Comparison of ENCODE assay signal across 5 worm cellular contexts in the genomic region with DNA sequence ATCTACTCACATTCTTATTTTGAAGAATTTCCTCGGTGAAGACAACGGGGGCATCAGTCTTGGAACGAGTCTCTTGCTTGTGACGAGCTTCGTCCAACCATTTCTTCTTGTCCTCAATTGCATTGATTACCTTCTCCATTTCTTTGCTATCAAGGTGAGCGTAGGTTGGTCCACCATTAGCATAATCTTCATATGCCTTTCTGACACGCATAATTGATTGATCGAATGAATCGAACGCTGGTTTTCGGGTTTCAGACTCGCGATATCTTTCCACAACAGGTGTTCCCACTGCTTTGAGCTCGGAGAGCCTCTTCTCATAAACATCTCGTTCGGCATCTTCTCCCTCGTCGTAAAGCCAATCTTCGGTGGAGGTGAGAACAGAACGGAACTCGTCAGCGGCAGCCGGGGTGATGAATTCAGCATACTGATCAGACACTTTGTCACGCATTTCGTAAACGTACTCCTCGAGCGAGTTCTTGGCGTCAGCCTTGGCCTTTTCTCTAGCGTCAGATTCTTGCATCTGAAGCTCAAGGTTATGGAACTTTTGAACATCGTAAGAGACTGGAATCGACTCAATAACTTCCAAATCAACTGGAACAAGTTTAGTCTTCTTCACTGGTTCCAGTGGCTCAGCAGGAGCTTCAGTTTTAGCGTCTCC.
TF ChIP-seq lines count a peak whose summit lies in the region.

No protein-coding gene starts in this region.

TF ChIP-seq in whole organism, L1 larva, 84 proteins besides CTCF, POLR2A, EP300 and RAD21:
- TF ChIP-seq jun-1 (tag; optimal IDR thresholded peaks at IDR 0.05; lab: Kevin White, UChicago) (no peak), ceh-88 (GFP tag; IDR thresholded peaks at IDR 0.05; lab: Robert Waterston, UW) (no peak), unc-98 (GFP tag; IDR thresholded peaks at IDR 0.05; lab: Robert Waterston, UW) (no peak), ama-1 (optimal IDR thresholded peaks at IDR 0.05; lab: Kevin White, UChicago) (peak; percentile 70), nhr-77 (tag; optimal IDR thresholded peaks at IDR 0.05; lab: Kevin White, UChicago) (no peak), fkh-8 (tag; optimal IDR thresholded peaks at IDR 0.05; lab: Kevin White, UChicago) (no peak), aly-2 (tag; optimal IDR thresholded peaks at IDR 0.05; lab: Kevin White, UChicago) (peak; percentile 54), skn-1 (tag; optimal IDR thresholded peaks at IDR 0.05; lab: Kevin White, UChicago) (peak; percentile 30), ztf-4 (tag; optimal IDR thresholded peaks at IDR 0.05; lab: Kevin White, UChicago) (no peak), aha-1 (tag; optimal IDR thresholded peaks at IDR 0.05; lab: Kevin White, UChicago) (no peak), nhr-20 (tag; optimal IDR thresholded peaks at IDR 0.05; lab: Kevin White, UChicago) (no peak), zip-4 (GFP tag; optimal IDR thresholded peaks at IDR 0.05; lab: Kevin White, UChicago) (no peak)

TF ChIP-seq in whole organism, L2 larva, 48 proteins besides CTCF, POLR2A, EP300 and RAD21:
- TF ChIP-seq sma-9 (GFP tag; optimal IDR thresholded peaks at IDR 0.05; lab: Kevin White, UChicago), result no peak
- TF ChIP-seq sma-9 (tag; optimal IDR thresholded peaks at IDR 0.05; lab: Kevin White, UChicago), result no peak
- TF ChIP-seq ztf-1 (GFP tag; conservative IDR thresholded peaks at IDR 0.05; lab: Robert Waterston, UW), result no peak
- TF ChIP-seq alr-1 (tag; optimal IDR thresholded peaks at IDR 0.05; lab: Kevin White, UChicago), result no peak
- TF ChIP-seq ama-1 (optimal IDR thresholded peaks at IDR 0.05; lab: Kevin White, UChicago), result peak; percentile 72
- no peak for TF ChIP-seq nhr-10 (tag; optimal IDR thresholded peaks at IDR 0.05; lab: Kevin White, UChicago)
- no peak for TF ChIP-seq ztf-4 (tag; optimal IDR thresholded peaks at IDR 0.05; lab: Kevin White, UChicago)
- no peak for TF ChIP-seq nhr-129 (tag; optimal IDR thresholded peaks at IDR 0.05; lab: Kevin White, UChicago)
- TF ChIP-seq unc-39 (tag; optimal IDR thresholded peaks at IDR 0.05; lab: Kevin White, UChicago), result no peak
- no peak for TF ChIP-seq lsy-2 (tag; optimal IDR thresholded peaks at IDR 0.05; lab: Kevin White, UChicago)
- no peak for TF ChIP-seq nhr-11 (tag; optimal IDR thresholded peaks at IDR 0.05; lab: Kevin White, UChicago)
- TF ChIP-seq unc-55 (GFP tag; optimal IDR thresholded peaks at IDR 0.05; lab: Kevin White, UChicago), result no peak
- no peak for TF ChIP-seq snpc-4 (tag; optimal IDR thresholded peaks at IDR 0.05; lab: Kevin White, UChicago)
- peak; percentile 28 for TF ChIP-seq lin-11 (tag; optimal IDR thresholded peaks at IDR 0.05; lab: Kevin White, UChicago)
- TF ChIP-seq unc-62 (GFP tag; optimal IDR thresholded peaks at IDR 0.05; lab: Kevin White, UChicago), result no peak
- TF ChIP-seq dmd-4 (tag; optimal IDR thresholded peaks at IDR 0.05; lab: Kevin White, UChicago), result no peak

TF ChIP-seq in whole organism, L3 larva, 47 proteins besides CTCF, POLR2A, EP300 and RAD21:
- TF ChIP-seq elt-1 (tag; optimal IDR thresholded peaks at IDR 0.05; lab: Kevin White, UChicago) (no peak), ama-1 (optimal IDR thresholded peaks at IDR 0.05; lab: Kevin White, UChicago) (peak; percentile 27)

TF ChIP-seq in whole organism, L4 larva, 104 proteins besides CTCF, POLR2A, EP300 and RAD21:
- TF ChIP-seq lin-38 (GFP tag; IDR thresholded peaks at IDR 0.05; lab: Robert Waterston, UW) (peak; percentile 35), unc-62 (GFP tag; optimal IDR thresholded peaks at IDR 0.05 in 1 of 2; lab: Kevin White, UChicago) (peak in 1 of 2 experiments; percentile 82), unc-62 (tag; optimal IDR thresholded peaks at IDR 0.05; lab: Kevin White, UChicago) (no peak), unc-39 (tag; optimal IDR thresholded peaks at IDR 0.05; lab: Kevin White, UChicago) (no peak), ceh-44 (GFP tag; IDR thresholded peaks at IDR 0.05; lab: Robert Waterston, UW) (no peak), hlh-11 (tag; optimal IDR thresholded peaks at IDR 0.05; lab: Kevin White, UChicago) (no peak), Y105C5A.15 (GFP tag; IDR thresholded peaks at IDR 0.05; lab: Robert Waterston, UW) (0 out of 2 replicates have a peak, but pooled peaks have one; percentile 19), set-16 (GFP tag; IDR thresholded peaks at IDR 0.05; lab: Robert Waterston, UW) (peak; percentile 20), hmg-1.1 (GFP tag; IDR thresholded peaks at IDR 0.05; lab: Robert Waterston, UW) (no peak), daf-16 (GFP tag; optimal IDR thresholded peaks at IDR 0.05; lab: Kevin White, UChicago) (no peak), daf-16 (tag; optimal IDR thresholded peaks at IDR 0.05; lab: Kevin White, UChicago) (peak; percentile 18), attf-4 (tag; optimal IDR thresholded peaks at IDR 0.05; lab: Kevin White, UChicago) (no peak)

TF ChIP-seq in whole organism, young adult, 124 proteins besides CTCF, POLR2A, EP300 and RAD21:
- no peak for TF ChIP-seq ceh-40 (GFP tag; IDR thresholded peaks at IDR 0.05; lab: Robert Waterston, UW)
- TF ChIP-seq lin-54 (GFP tag; optimal IDR thresholded peaks at IDR 0.05; lab: Kevin White, UChicago), result no peak
- no peak for TF ChIP-seq let-526 (GFP tag; IDR thresholded peaks at IDR 0.05; lab: Robert Waterston, UW)
- no peak for TF ChIP-seq madf-3 (GFP tag; IDR thresholded peaks at IDR 0.05; lab: Robert Waterston, UW)
- TF ChIP-seq nhr-90 (tag; optimal IDR thresholded peaks at IDR 0.05; lab: Kevin White, UChicago), result no peak
- no peak for TF ChIP-seq madf-8 (GFP tag; conservative IDR thresholded peaks at IDR 0.05; lab: Robert Waterston, UW)
- TF ChIP-seq K11D2.4 (GFP tag; IDR thresholded peaks at IDR 0.05; lab: Robert Waterston, UW), result no peak
- no peak for TF ChIP-seq Y53F4B.3 (GFP tag; IDR thresholded peaks at IDR 0.05; lab: Robert Waterston, UW)
- no peak for TF ChIP-seq dpff-1 (tag; optimal IDR thresholded peaks at IDR 0.05; lab: Kevin White, UChicago)
- TF ChIP-seq Y95B8A.8 (GFP tag; IDR thresholded peaks at IDR 0.05; lab: Robert Waterston, UW), result 0 out of 2 replicates have a peak, but pooled peaks have one; percentile 33
- TF ChIP-seq nhr-27 (tag; optimal IDR thresholded peaks at IDR 0.05; lab: Kevin White, UChicago), result no peak
- peak; percentile 9 for TF ChIP-seq repo-1 (tag; optimal IDR thresholded peaks at IDR 0.05; lab: Kevin White, UChicago)
- no peak for TF ChIP-seq hlh-26 (GFP tag; conservative IDR thresholded peaks at IDR 0.05; lab: Robert Waterston, UW)
- TF ChIP-seq F55B11.4 (tag; optimal IDR thresholded peaks at IDR 0.05; lab: Kevin White, UChicago; ENCODE audit: borderline replicate concordance, insufficient read depth), result peak; percentile 32
- no peak for TF ChIP-seq F39B2.1 (GFP tag; IDR thresholded peaks at IDR 0.05; lab: Robert Waterston, UW)
- no peak for TF ChIP-seq unc-62 (GFP tag; optimal IDR thresholded peaks at IDR 0.05; lab: Kevin White, UChicago)
- TF ChIP-seq ccch-3 (GFP tag; optimal IDR thresholded peaks at IDR 0.05; lab: Kevin White, UChicago), result no peak
- no peak for TF ChIP-seq sea-2 (GFP tag; IDR thresholded peaks at IDR 0.05; lab: Robert Waterston, UW)
- TF ChIP-seq lsl-1 (GFP tag; optimal IDR thresholded peaks at IDR 0.05; lab: Kevin White, UChicago), result no peak
- TF ChIP-seq bed-2 (GFP tag; IDR thresholded peaks at IDR 0.05; lab: Robert Waterston, UW), result no peak
- TF ChIP-seq B0336.3 (GFP tag; IDR thresholded peaks at IDR 0.05; lab: Robert Waterston, UW), result 0 out of 2 replicates have a peak, but pooled peaks have one; percentile 17
- no peak for TF ChIP-seq zim-3 (tag; optimal IDR thresholded peaks at IDR 0.05; lab: Kevin White, UChicago)
- TF ChIP-seq zfh-2 (GFP tag; conservative IDR thresholded peaks at IDR 0.05; lab: Robert Waterston, UW), result peak; percentile 56
- TF ChIP-seq chd-7 (tag; optimal IDR thresholded peaks at IDR 0.05; lab: Kevin White, UChicago), result no peak
- TF ChIP-seq C17E4.6 (GFP tag; IDR thresholded peaks at IDR 0.05; lab: Robert Waterston, UW), result no peak
- no peak for TF ChIP-seq pha-4 (tag; optimal IDR thresholded peaks at IDR 0.05; lab: Kevin White, UChicago)
- TF ChIP-seq mxl-1 (tag; optimal IDR thresholded peaks at IDR 0.05; lab: Kevin White, UChicago), result no peak
